Fruit fly (Drosophila melanogaster) whole organism, embryonic: ENCODE results near the gene DPCoAC.

Experiments used
- Blimp-1 ChIP-seq: fragments of 200-800 bp; sonication (Bioruptor generic); optimal IDR thresholded peaks from 3 replicates; lab custom pipeline; 2018; ENCODE audit warnings: missing biosample characterization, missing genetic modification characterization, mild to moderate bottlenecking, moderate library complexity, missing genetic modification reagents
- CG10321 ChIP-seq: fragments of 200-800 bp; sonication (Bioruptor generic); IDR thresholded peaks from 2 replicates; pipeline ENCODE4 v1.3.6; 2022; ENCODE audit warnings: missing biosample characterization, missing genetic modification characterization
- CG10654 ChIP-seq: fragments of 200-800 bp; sonication (Bioruptor generic); optimal IDR thresholded peaks from 2 replicates; lab custom pipeline; 2016; ENCODE audit warnings: missing biosample characterization, missing genetic modification characterization
- CG11398 ChIP-seq: fragments of 200-800 bp; sonication (Bioruptor generic); optimal IDR thresholded peaks from 2 replicates; lab custom pipeline; 2016; ENCODE audit warnings: missing biosample characterization, missing genetic modification characterization
- CG11695 ChIP-seq: fragments of 200-800 bp; sonication (Bioruptor generic); IDR thresholded peaks from 3 replicates; pipeline ENCODE4 v1.3.6; 2022; ENCODE audit warnings: missing biosample characterization, missing genetic modification characterization
- CG12769 ChIP-seq: fragments of 200-800 bp; sonication (Bioruptor generic); optimal IDR thresholded peaks from 2 replicates; lab custom pipeline; 2019; ENCODE audit warnings: missing biosample characterization, mild to moderate bottlenecking, missing genetic modification characterization, moderate library complexity
- CG13123 ChIP-seq: fragments of 200-800 bp; sonication (Bioruptor generic); optimal IDR thresholded peaks from 2 replicates; lab custom pipeline; 2016; ENCODE audit warnings: missing biosample characterization, missing genetic modification characterization
- CG13424 ChIP-seq: fragments of 200-800 bp; sonication (Bioruptor generic); optimal IDR thresholded peaks from 2 replicates; lab custom pipeline; 2019; ENCODE audit warnings: missing biosample characterization, mild to moderate bottlenecking, missing genetic modification characterization, moderate library complexity
- CG1602 ChIP-seq: fragments of 200-800 bp; sonication (Bioruptor generic); optimal IDR thresholded peaks from 3 replicates; lab custom pipeline; 2016; ENCODE audit warnings: missing biosample characterization, missing genetic modification characterization
- CG18011 ChIP-seq: fragments of 200-800 bp; sonication (Bioruptor generic); optimal IDR thresholded peaks from 2 replicates; lab custom pipeline; 2017; ENCODE audit warnings: missing biosample characterization, missing genetic modification characterization, mild to moderate bottlenecking, moderate library complexity, missing genotype
- CG18262 ChIP-seq: fragments of 200-800 bp; optimal IDR thresholded peaks from 3 replicates; lab custom pipeline; 2019; ENCODE audit warnings: missing biosample characterization, mild to moderate bottlenecking, missing genetic modification characterization, moderate library complexity
- CG18619 ChIP-seq: fragments of 200-800 bp; sonication (Bioruptor generic); optimal IDR thresholded peaks from 3 replicates; lab custom pipeline; 2017; ENCODE audit warnings: missing biosample characterization, mild to moderate bottlenecking, missing genetic modification characterization
- CG2202 ChIP-seq: fragments of 200-800 bp; sonication (Bioruptor generic); optimal IDR thresholded peaks from 2 replicates; lab custom pipeline; 2018; ENCODE audit warnings: missing biosample characterization, mild to moderate bottlenecking, missing genetic modification characterization
- CG3065 ChIP-seq: fragments of 200-800 bp; sonication (Bioruptor generic); optimal IDR thresholded peaks from 2 replicates; lab custom pipeline; 2016; ENCODE audit warnings: missing biosample characterization, missing genetic modification characterization
- CG4328 ChIP-seq: fragments of 200-800 bp; sonication (Bioruptor generic); optimal IDR thresholded peaks from 3 replicates; lab custom pipeline; 2017; ENCODE audit warnings: missing biosample characterization, missing genetic modification reagents, missing genetic modification characterization
- CG4424 ChIP-seq: fragments of 200-800 bp; sonication (Bioruptor generic); optimal IDR thresholded peaks from 3 replicates; lab custom pipeline; 2016; ENCODE audit warnings: missing biosample characterization, missing genetic modification characterization
- CG4707 ChIP-seq: fragments of 200-800 bp; sonication (Bioruptor generic); optimal IDR thresholded peaks from 2 replicates; lab custom pipeline; 2018; ENCODE audit warnings: missing biosample characterization, mild to moderate bottlenecking, missing genetic modification characterization, moderate library complexity
- CG6654 ChIP-seq: fragments of 200-800 bp; sonication (Bioruptor generic); optimal IDR thresholded peaks from 2 replicates; lab custom pipeline; 2017; ENCODE audit warnings: missing biosample characterization, mild to moderate bottlenecking, missing genetic modification characterization
- CG6813 ChIP-seq: fragments of 200-800 bp; sonication (Bioruptor generic); optimal IDR thresholded peaks from 2 replicates; lab custom pipeline; 2017; ENCODE audit warnings: missing biosample characterization, missing genetic modification characterization, mild to moderate bottlenecking, moderate library complexity, missing genetic modification reagents
- CG6854 ChIP-seq: fragments of 200-800 bp; sonication (Bioruptor generic); optimal IDR thresholded peaks from 3 replicates; lab custom pipeline; 2017; ENCODE audit warnings: missing biosample characterization, mild to moderate bottlenecking, missing genetic modification characterization
- CG8290 ChIP-seq, 3 experiments: fragments of 200-800 bp; sonication (Bioruptor generic); optimal IDR thresholded peaks; 2 replicates each; lab custom pipeline; 2016 to 2019; ENCODE audit warnings: missing biosample characterization in 3 of 3, missing genetic modification characterization in 3 of 3, mild to moderate bottlenecking in 2 of 3, moderate library complexity in 1 of 3
- CG8359 ChIP-seq: fragments of 200-800 bp; sonication (Bioruptor generic); optimal IDR thresholded peaks from 2 replicates; lab custom pipeline; 2017; ENCODE audit warnings: missing biosample characterization, mild to moderate bottlenecking, missing genetic modification characterization, borderline replicate concordance
- CG8478 ChIP-seq: fragments of >200 bp; optimal IDR thresholded peaks from 2 replicates; lab custom pipeline; 2018
- Camta ChIP-seq: fragments of 200-800 bp; sonication (Bioruptor generic); optimal IDR thresholded peaks from 2 replicates; lab custom pipeline; 2016; ENCODE audit warnings: missing biosample characterization, missing genetic modification characterization
- Chrac-16 ChIP-seq: fragments of 200-800 bp; sonication (Bioruptor generic); optimal IDR thresholded peaks from 3 replicates; lab custom pipeline; 2016; ENCODE audit warnings: missing biosample characterization, missing genetic modification characterization
- D19A ChIP-seq: fragments of 200-800 bp; optimal IDR thresholded peaks from 3 replicates; lab custom pipeline; 2019; ENCODE audit warnings: missing biosample characterization, mild to moderate bottlenecking, missing genetic modification characterization, moderate library complexity
- Ets65A ChIP-seq: fragments of 200-800 bp; sonication (Bioruptor generic); peaks from one replicate; lab custom pipeline; 2016; ENCODE audit warnings: missing biosample characterization, missing genetic modification characterization
- Lhr ChIP-seq: fragments of 200-800 bp; sonication (Bioruptor generic); optimal IDR thresholded peaks from 3 replicates; lab custom pipeline; 2017; ENCODE audit warnings: mild to moderate bottlenecking, missing biosample characterization, missing genetic modification reagents, missing genetic modification characterization
- MTF-1 ChIP-seq: fragments of 200-800 bp; sonication (Bioruptor generic); optimal IDR thresholded peaks from 2 replicates; lab custom pipeline; 2018; ENCODE audit warnings: missing biosample characterization, mild to moderate bottlenecking, missing genetic modification characterization, borderline replicate concordance
- Sox102F ChIP-seq: fragments of 200-800 bp; sonication (Bioruptor generic); optimal IDR thresholded peaks from 2 replicates; lab custom pipeline; 2018; ENCODE audit warnings: missing biosample characterization, mild to moderate bottlenecking, missing genetic modification characterization, moderate library complexity
- ac ChIP-seq: fragments of 200-800 bp; sonication (Bioruptor generic); optimal IDR thresholded peaks from 3 replicates; lab custom pipeline; 2017; ENCODE audit warnings: missing biosample characterization, mild to moderate bottlenecking, missing genetic modification characterization
- bab2 ChIP-seq: fragments of 200-800 bp; sonication (Bioruptor generic); optimal IDR thresholded peaks from 2 replicates; lab custom pipeline; 2016; ENCODE audit warnings: missing biosample characterization, missing genetic modification characterization
- crol ChIP-seq: fragments of 200-800 bp; sonication (Bioruptor generic); IDR thresholded peaks from 2 replicates; pipeline ENCODE4 v1.3.6; 2022; ENCODE audit warnings: missing biosample characterization, missing genetic modification characterization
- cwo ChIP-seq: fragments of 200-800 bp; sonication (Bioruptor generic); optimal IDR thresholded peaks from 3 replicates; lab custom pipeline; 2017; ENCODE audit warnings: missing biosample characterization, missing genetic modification characterization, mild to moderate bottlenecking, moderate library complexity, missing genetic modification reagents
- dimm ChIP-seq: fragments of 200-800 bp; sonication (Bioruptor generic); IDR thresholded peaks from 2 replicates; pipeline ENCODE4 v1.3.6; 2022; ENCODE audit warnings: missing biosample characterization, missing genetic modification characterization
- fd102C ChIP-seq: fragments of 200-800 bp; sonication (Bioruptor generic); optimal IDR thresholded peaks from 2 replicates; lab custom pipeline; 2018; ENCODE audit warnings: missing biosample characterization, mild to moderate bottlenecking, missing genetic modification characterization, moderate library complexity
- grn ChIP-seq: fragments of 200-800 bp; sonication (Bioruptor generic); optimal IDR thresholded peaks from 3 replicates; lab custom pipeline; 2017; ENCODE audit warnings: missing biosample characterization, missing genetic modification characterization
- gsb-n ChIP-seq: fragments of 200-800 bp; sonication (Bioruptor generic); optimal IDR thresholded peaks from 3 replicates; lab custom pipeline; 2018; ENCODE audit warnings: missing biosample characterization, mild to moderate bottlenecking, missing genetic modification characterization
- lab ChIP-seq: fragments of 200-800 bp; sonication (Bioruptor generic); optimal IDR thresholded peaks from 3 replicates; lab custom pipeline; 2017; ENCODE audit warnings: missing biosample characterization, missing genetic modification characterization, mild to moderate bottlenecking, moderate library complexity, missing genetic modification reagents
- p53 ChIP-seq: fragments of 200-800 bp; sonication (Bioruptor generic); optimal IDR thresholded peaks from 2 replicates; lab custom pipeline; 2016; ENCODE audit warnings: missing biosample characterization, missing genetic modification characterization
- pb ChIP-seq: fragments of 200-800 bp; sonication (Bioruptor generic); optimal IDR thresholded peaks from 3 replicates; lab custom pipeline; 2016; ENCODE audit warnings: missing biosample characterization, missing genetic modification characterization
- pnt ChIP-seq: fragments of 200-800 bp; sonication (Bioruptor generic); optimal IDR thresholded peaks from 3 replicates; lab custom pipeline; 2016; ENCODE audit warnings: missing biosample characterization, missing genetic modification characterization
- scrt ChIP-seq: fragments of 200-800 bp; sonication (Bioruptor generic); optimal IDR thresholded peaks from 2 replicates; lab custom pipeline; 2018; ENCODE audit warnings: missing biosample characterization, mild to moderate bottlenecking, missing genetic modification characterization, moderate library complexity
- sug ChIP-seq: fragments of 200-800 bp; optimal IDR thresholded peaks from 2 replicates; lab custom pipeline; 2019; ENCODE audit warnings: missing biosample characterization, mild to moderate bottlenecking, missing genetic modification characterization, moderate library complexity
- tio ChIP-seq: fragments of 200-800 bp; sonication (Bioruptor generic); optimal IDR thresholded peaks from 2 replicates; lab custom pipeline; 2017; ENCODE audit warnings: missing biosample characterization, missing genetic modification characterization, inconsistent platforms
- wdn ChIP-seq: fragments of 200-800 bp; sonication (Bioruptor generic); IDR thresholded peaks from 2 replicates; pipeline ENCODE4 v1.3.6; 2022; ENCODE audit warnings: missing biosample characterization, missing genetic modification characterization
- z ChIP-seq: fragments of 200-800 bp; sonication (Bioruptor generic); IDR thresholded peaks from 3 replicates; pipeline ENCODE4 v1.3.6; 2022; ENCODE audit warnings: missing biosample characterization, missing genetic modification characterization
- zf30C ChIP-seq: fragments of 200-800 bp; sonication (Bioruptor generic); optimal IDR thresholded peaks from 3 replicates; lab custom pipeline; 2018; ENCODE audit warnings: missing biosample characterization, mild to moderate bottlenecking, missing genetic modification characterization

Gene DPCoAC

DNA sequence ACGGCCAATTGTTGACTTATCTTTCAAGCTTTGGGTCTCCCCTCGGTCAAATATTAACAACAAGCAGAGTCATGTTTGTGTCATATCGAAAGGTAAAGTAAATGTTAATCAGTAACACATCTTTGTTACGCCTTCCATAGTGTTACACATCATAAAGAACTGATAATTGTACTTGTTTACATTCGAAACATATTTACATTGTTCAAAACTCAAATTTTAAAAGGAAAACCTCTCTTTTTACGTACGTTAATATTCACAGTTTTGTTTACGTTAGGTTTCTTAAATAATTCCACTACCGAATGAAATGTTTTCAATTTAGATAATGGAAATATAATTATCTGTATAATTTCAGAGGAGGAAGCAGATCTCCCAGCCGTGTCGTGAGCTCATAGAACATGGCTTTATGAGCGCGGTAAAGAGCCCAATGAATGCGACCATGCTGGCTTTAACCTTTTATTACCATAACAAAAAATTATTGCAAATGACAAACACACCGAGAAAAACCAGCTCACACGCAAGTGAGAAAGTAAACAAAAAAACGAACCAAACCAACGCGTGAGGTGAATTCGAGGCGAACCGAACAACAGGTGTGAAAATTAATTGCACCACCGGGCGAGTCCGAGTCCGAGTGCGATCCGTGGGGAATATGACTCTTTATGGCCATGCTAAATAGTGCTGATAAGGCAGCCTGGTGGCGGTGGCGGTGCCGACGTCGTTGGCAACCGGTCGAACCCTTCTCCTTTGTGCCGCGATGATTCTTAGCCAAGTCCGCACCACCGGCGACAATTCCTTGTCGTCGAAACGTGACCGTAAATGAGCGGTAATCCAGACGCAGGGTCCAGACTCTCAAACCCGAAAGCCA lies 15.0 kb downstream of the DPCoAC start (continued):
- TF ChIP-seq CG4328 (GFP tag; lab: Kevin White, UChicago) (peak; percentile 36), CG13424 (tag; lab: Kevin White, UChicago) (peak; percentile 37), scrt (GFP tag; lab: Kevin White, UChicago) (peak; percentile 47), CG10654 (GFP tag; lab: Kevin White, UChicago) (peak; percentile 19), Sox102F (GFP tag; lab: Kevin White, UChicago) (peak; percentile 33), zf30C (GFP tag; lab: Kevin White, UChicago) (peak; percentile 61), gsb-n (tag; lab: Kevin White, UChicago) (peak; percentile 68), CG11398 (GFP tag; lab: Kevin White, UChicago) (peak; percentile 48), D19A (tag; lab: Kevin White, UChicago) (peak; percentile 30), CG18619 (GFP tag; lab: Kevin White, UChicago) (peak; percentile 33), Ets65A (GFP tag; lab: Kevin White, UChicago) (no peak), CG18262 (peak; percentile 61), CG6854 (peak; percentile 13), Camta (GFP tag; lab: Kevin White, UChicago) (peak; percentile 18), wdn (GFP tag; lab: Robert Waterston, UW) (no peak), CG12769 (peak; percentile 9), CG10321 (GFP tag; lab: Robert Waterston, UW) (0 out of 2 replicates have a peak, but pooled peaks have one; percentile 39), z (GFP tag; lab: Robert Waterston, UW) (peak; percentile 52; the same call in 1 of the 3 replicates), CG18011 (GFP tag; lab: Kevin White, UChicago) (no peak), crol (GFP tag; lab: Robert Waterston, UW) (no peak), CG11695 (GFP tag; lab: Robert Waterston, UW) (peak; percentile 56; the same call in 1 of the 3 replicates), CG8478 (no peak), ac (GFP tag; lab: Kevin White, UChicago) (peak; percentile 62), Chrac-16 (GFP tag; lab: Kevin White, UChicago) (no peak), CG8359 (GFP tag; lab: Kevin White, UChicago) (peak; percentile 5), tio (GFP tag; lab: Kevin White, UChicago) (peak; percentile 21), CG4424 (GFP tag; lab: Kevin White, UChicago) (peak; percentile 14), dimm (0 out of 2 replicates have a peak, but pooled peaks have one; percentile 27), CG1602 (GFP tag; lab: Kevin White, UChicago) (peak; percentile 42), CG4707 (peak; percentile 60), cwo (peak; percentile 11), sug (tag; lab: Kevin White, UChicago) (peak; percentile 42), CG13123 (GFP tag; lab: Kevin White, UChicago) (peak; percentile 38), p53 (GFP tag; lab: Kevin White, UChicago) (no peak), CG6813 (GFP tag; lab: Kevin White, UChicago) (peak; percentile 77), MTF-1 (GFP tag; lab: Kevin White, UChicago) (peak; percentile 70), Lhr (GFP tag; lab: Kevin White, UChicago) (peak; percentile 15), fd102C (GFP tag; lab: Kevin White, UChicago) (peak; percentile 75), CG2202 (peak; percentile 77), CG6654 (GFP tag; lab: Kevin White, UChicago) (no peak), grn (peak; percentile 29), lab (GFP tag; lab: Kevin White, UChicago) (peak; percentile 7), Blimp-1 (peak; percentile 52), CG3065 (peak; percentile 9), pnt (GFP tag; lab: Kevin White, UChicago) (peak; percentile 8), pb (GFP tag; lab: Kevin White, UChicago) (no peak), bab2 (GFP tag; lab: Kevin White, UChicago) (peak; percentile 51), CG8290 (GFP tag; optimal IDR thresholded peaks at IDR 0.05; lab: Kevin White, UChicago) (no peak), CG8290 (tag; optimal IDR thresholded peaks at IDR 0.05; lab: Kevin White, UChicago) (peak in 1 of 2 experiments; percentile 39)
